Worm (Caenorhabditis elegans): Measurements from ENCODE around the gene W02F12.8.
A peak's percentile ranks its signal among the peaks of the same experiment; 100 is the strongest.

The W02F12.8 gene

ce11 chrV:6709050-6709683, 14.6 kb upstream of the W02F12.8 start, which contains the start of gene dlst-1 (continued):
- no peak for TF ChIP-seq T23F11.4 (GFP tag; optimal IDR thresholded peaks at IDR 0.05)
- TF ChIP-seq unc-3 (GFP tag; conservative IDR thresholded peaks at IDR 0.05), result no peak
- peak; percentile 40 for TF ChIP-seq unc-3 (tag; optimal IDR thresholded peaks at IDR 0.05)
- TF ChIP-seq ceh-2 (tag; optimal IDR thresholded peaks at IDR 0.05), result no peak
- TF ChIP-seq npax-4 (tag; optimal IDR thresholded peaks at IDR 0.05), result no peak
- TF ChIP-seq ceh-31 (tag; optimal IDR thresholded peaks at IDR 0.05), result peak; percentile 49
- TF ChIP-seq ceh-22 (tag; optimal IDR thresholded peaks at IDR 0.05), result no peak
- TF ChIP-seq ceh-19 (GFP tag; optimal IDR thresholded peaks at IDR 0.05), result peak; percentile 42
- peak; percentile 69 for TF ChIP-seq nfya-1 (tag; optimal IDR thresholded peaks at IDR 0.05)
- peak; percentile 5 for TF ChIP-seq Y22D7AL.16 (tag; optimal IDR thresholded peaks at IDR 0.05)
- TF ChIP-seq madf-2 (tag; optimal IDR thresholded peaks at IDR 0.05), result peak; percentile 62
- TF ChIP-seq ceh-6 (GFP tag; optimal IDR thresholded peaks at IDR 0.05), result peak; percentile 12
- TF ChIP-seq K02D7.2 (tag; optimal IDR thresholded peaks at IDR 0.05), result peak; percentile 46
- TF ChIP-seq F13H6.1 (tag; optimal IDR thresholded peaks at IDR 0.05), result peak; percentile 51
- TF ChIP-seq unc-86 (tag; optimal IDR thresholded peaks at IDR 0.05), result no peak
- no peak for TF ChIP-seq ref-2 (tag; optimal IDR thresholded peaks at IDR 0.05)
- no peak for TF ChIP-seq hlh-30 (tag; optimal IDR thresholded peaks at IDR 0.05; ENCODE audit: insufficient read depth)
- peak; percentile 2 for TF ChIP-seq che-1 (tag; optimal IDR thresholded peaks at IDR 0.05)
- no peak for TF ChIP-seq dve-1 (tag; optimal IDR thresholded peaks at IDR 0.05)
- peak; percentile 33 for TF ChIP-seq ceh-34 (tag; optimal IDR thresholded peaks at IDR 0.05)
- TF ChIP-seq C08G9.2 (tag; optimal IDR thresholded peaks at IDR 0.05), result peak; percentile 36
- TF ChIP-seq ttx-3 (tag; optimal IDR thresholded peaks at IDR 0.05), result peak; percentile 54
- no peak for TF ChIP-seq eyg-1 (tag; optimal IDR thresholded peaks at IDR 0.05)
- TF ChIP-seq pqm-1 (tag; optimal IDR thresholded peaks at IDR 0.05), result no peak
- peak; percentile 72 for TF ChIP-seq elt-2 (tag; optimal IDR thresholded peaks at IDR 0.05)
- TF ChIP-seq ceh-14 (tag; optimal IDR thresholded peaks at IDR 0.05), result peak; percentile 48
- TF ChIP-seq fkh-6 (tag; optimal IDR thresholded peaks at IDR 0.05), result peak; percentile 42
- no peak for TF ChIP-seq ceh-30 (tag; optimal IDR thresholded peaks at IDR 0.05)
- no peak for TF ChIP-seq ceh-24 (tag; optimal IDR thresholded peaks at IDR 0.05)
- TF ChIP-seq hlh-15 (tag; optimal IDR thresholded peaks at IDR 0.05), result peak; percentile 27
- peak; percentile 23 for TF ChIP-seq C38D4.7 (GFP tag; optimal IDR thresholded peaks at IDR 0.05)
- peak; percentile 2 for TF ChIP-seq tbx-7 (tag; optimal IDR thresholded peaks at IDR 0.05)
- TF ChIP-seq ets-4 (tag; optimal IDR thresholded peaks at IDR 0.05), result no peak
- TF ChIP-seq ama-1 (optimal IDR thresholded peaks at IDR 0.05), result no peak
- peak; percentile 14 for TF ChIP-seq K09A11.1 (tag; optimal IDR thresholded peaks at IDR 0.05; ENCODE audit: insufficient read depth)
- TF ChIP-seq pag-3 (tag; optimal IDR thresholded peaks at IDR 0.05; ENCODE audit: borderline replicate concordance), result no peak
- peak; percentile 20 for TF ChIP-seq pha-2 (tag; optimal IDR thresholded peaks at IDR 0.05)
- TF ChIP-seq hlh-13 (GFP tag; optimal IDR thresholded peaks at IDR 0.05), result no peak
- no peak for TF ChIP-seq pha-4 (tag; optimal IDR thresholded peaks at IDR 0.05)
- TF ChIP-seq lim-6 (tag; optimal IDR thresholded peaks at IDR 0.05), result no peak
- TF ChIP-seq ceh-48 (tag; optimal IDR thresholded peaks at IDR 0.05), result no peak
- no peak for TF ChIP-seq pax-1 (tag; optimal IDR thresholded peaks at IDR 0.05)
- TF ChIP-seq mec-3 (tag; optimal IDR thresholded peaks at IDR 0.05; ENCODE audit: borderline replicate concordance), result no peak
- no peak for TF ChIP-seq unc-55 (GFP tag; optimal IDR thresholded peaks at IDR 0.05)
- no peak for TF ChIP-seq ceh-45 (GFP tag; IDR thresholded peaks at IDR 0.05)
- no peak for TF ChIP-seq pros-1 (tag; optimal IDR thresholded peaks at IDR 0.05)
- peak; percentile 4 for TF ChIP-seq ceh-18 (tag; optimal IDR thresholded peaks at IDR 0.05)
- peak; percentile 47 for TF ChIP-seq nhr-232 (tag; optimal IDR thresholded peaks at IDR 0.05)
- TF ChIP-seq ceh-9 (tag; optimal IDR thresholded peaks at IDR 0.05), result no peak

Measured in whole organism, late embryonic.